Fruit fly (Drosophila melanogaster): ENCODE measurements around the gene msl-1.

The msl-1 gene

dm6 chr2L:18647857-18648652, 40.5 kb downstream of the msl-1 start (continued):
- TF ChIP-seq CG7745 (tag; optimal IDR thresholded peaks at IDR 0.05) (peak; percentile 94), Sox102F (GFP tag; optimal IDR thresholded peaks at IDR 0.05) (peak; percentile 69), pita (GFP tag; optimal IDR thresholded peaks at IDR 0.05) (no peak), exex (tag; optimal IDR thresholded peaks at IDR 0.05) (no peak), tap (tag; optimal IDR thresholded peaks at IDR 0.05) (no peak), CG13424 (tag; optimal IDR thresholded peaks at IDR 0.05) (peak; percentile 43), Side (GFP tag; optimal IDR thresholded peaks at IDR 0.05) (no peak), CG11695 (GFP tag; IDR thresholded peaks at IDR 0.05) (no peak), usp (GFP tag; optimal IDR thresholded peaks at IDR 0.05) (no peak), GATAe (GFP tag; conservative IDR thresholded peaks at IDR 0.05) (no peak), sna (GFP tag; IDR thresholded peaks at IDR 0.05; ENCODE audit: partially characterized antibody) (no peak), Asciz (GFP tag; optimal IDR thresholded peaks at IDR 0.05) (no peak), kah (GFP tag; optimal IDR thresholded peaks at IDR 0.05) (no peak), fu2 (GFP tag; optimal IDR thresholded peaks at IDR 0.05) (no peak), CG10979 (tag; optimal IDR thresholded peaks at IDR 0.05) (peak; percentile 52), p53 (GFP tag; optimal IDR thresholded peaks at IDR 0.05) (no peak), otp (GFP tag; IDR thresholded peaks at IDR 0.05) (0 out of 3 replicates have a peak, but pooled peaks have one; percentile 5), CG3163 (GFP tag; optimal IDR thresholded peaks at IDR 0.05) (no peak), ara (GFP tag; IDR thresholded peaks at IDR 0.05) (no peak), CG7556 (GFP tag; optimal IDR thresholded peaks at IDR 0.05) (peak; percentile 32), ato (GFP tag; IDR thresholded peaks at IDR 0.05; ENCODE audit: partially characterized antibody) (no peak), CG10274 (GFP tag; optimal IDR thresholded peaks at IDR 0.05) (no peak), CG2120 (GFP tag; optimal IDR thresholded peaks at IDR 0.05) (peak; percentile 19), CG16863 (GFP tag; optimal IDR thresholded peaks at IDR 0.05) (peak; percentile 12), pan (optimal IDR thresholded peaks at IDR 0.05) (no peak), pan (GFP tag; optimal IDR thresholded peaks at IDR 0.05 in 1 of 2, IDR thresholded peaks at IDR 0.05 in 1 of 2) (no peak), CG6254 (GFP tag; optimal IDR thresholded peaks at IDR 0.05) (no peak), CG13775 (GFP tag; optimal IDR thresholded peaks at IDR 0.05) (no peak), CG3995 (GFP tag; optimal IDR thresholded peaks at IDR 0.05) (no peak), CG3065 (GFP tag; optimal IDR thresholded peaks at IDR 0.05) (no peak), disco-r (GFP tag; optimal IDR thresholded peaks at IDR 0.05) (no peak), gfzf (GFP tag; optimal IDR thresholded peaks at IDR 0.05) (no peak), CG1792 (GFP tag; optimal IDR thresholded peaks at IDR 0.05) (no peak), lmd (GFP tag; IDR thresholded peaks at IDR 0.05) (0 out of 2 replicates have a peak, but pooled peaks have one; percentile 31), CG30020 (tag; optimal IDR thresholded peaks at IDR 0.05) (no peak), ci (GFP tag; IDR thresholded peaks at IDR 0.05) (no peak), Dref (GFP tag; IDR thresholded peaks at IDR 0.05) (no peak), Opbp (GFP tag; IDR thresholded peaks at IDR 0.05; ENCODE audit: partially characterized antibody) (no peak), CG15514 (GFP tag; optimal IDR thresholded peaks at IDR 0.05) (no peak), CG9932 (GFP tag; IDR thresholded peaks at IDR 0.05) (no peak), bcd (GFP tag; optimal IDR thresholded peaks at IDR 0.05) (no peak), Tbp (GFP tag; optimal IDR thresholded peaks at IDR 0.05) (no peak), CG9727 (GFP tag; optimal IDR thresholded peaks at IDR 0.05) (no peak), CG9817 (tag; optimal IDR thresholded peaks at IDR 0.05) (no peak), CG32532 (GFP tag; IDR thresholded peaks at IDR 0.05) (no peak), pho (GFP tag; optimal IDR thresholded peaks at IDR 0.05) (no peak), Jarid2 (GFP tag; optimal IDR thresholded peaks at IDR 0.05) (no peak), Vsx1 (GFP tag; optimal IDR thresholded peaks at IDR 0.05) (no peak), vvl (GFP tag; IDR thresholded peaks at IDR 0.05) (peak; percentile 23; the same call in 1 of the 2 replicates), CG43689 (GFP tag; IDR thresholded peaks at IDR 0.05) (no peak)
